Fruit fly (Drosophila melanogaster) whole organism: Measurements from ENCODE around the gene FoxP.

Experiments used
- CG8478 ChIP-seq: fragments of >200 bp; optimal IDR thresholded peaks from 2 replicates; lab custom pipeline; 2018; ENCODE audit warnings: inconsistent platforms
- psq ChIP-seq: fragments of >200 bp; optimal IDR thresholded peaks from 2 replicates; lab custom pipeline; 2017
- usp ChIP-seq: fragments of >200 bp; optimal IDR thresholded peaks from 2 replicates; lab custom pipeline; 2017; ENCODE audit warnings: missing biosample characterization, missing genetic modification characterization, mixed read lengths

DNA sequence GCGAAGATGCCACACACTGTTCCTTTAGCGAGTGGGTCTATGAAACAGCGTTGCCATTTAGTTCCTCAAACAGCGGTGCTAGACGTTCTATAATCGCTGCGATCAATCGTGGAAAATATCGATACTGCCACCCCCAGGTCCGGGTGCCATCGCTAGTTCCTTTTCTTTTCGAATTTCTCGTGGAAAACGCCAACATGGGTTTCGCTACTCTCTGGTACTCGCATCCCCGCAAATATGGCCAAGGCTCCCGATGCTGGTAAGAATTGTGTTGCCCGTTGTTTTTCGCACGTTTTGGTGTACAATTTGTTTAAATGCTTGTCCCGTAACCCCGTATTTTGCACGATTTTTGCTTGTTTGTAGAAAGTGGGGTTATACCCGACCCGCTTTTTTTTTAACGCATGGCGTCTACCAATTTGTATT, 47.3 kb upstream of the FoxP start, which contains the start of gene RpS29:
- TF ChIP-seq usp (GFP tag; lab: Kevin White, UChicago) = no peak
- no peak for TF ChIP-seq psq
- TF ChIP-seq CG8478 (lab: Kevin White, UChicago) = no peak
